Fruit fly (Drosophila melanogaster) whole organism, pupa: ENCODE data around the gene RpL13A.

Source experiments
- CG10348 ChIP-seq: fragments of 200-800 bp; sonication (Bioruptor generic); IDR thresholded peaks from 2 replicates; pipeline ENCODE4 v1.3.6; 2022; ENCODE audit warnings: missing biosample characterization, missing genetic modification characterization
- CG12605 ChIP-seq: fragments of 200-800 bp; sonication (Bioruptor generic); IDR thresholded peaks from 2 replicates; pipeline ENCODE4 v1.3.6; 2022; ENCODE audit warnings: missing biosample characterization, missing genetic modification characterization
- CG13204 ChIP-seq: fragments of 200-800 bp; sonication (Bioruptor generic); optimal IDR thresholded peaks from 2 replicates; lab custom pipeline; 2018; ENCODE audit warnings: missing biosample characterization, mild to moderate bottlenecking, missing genetic modification characterization, moderate library complexity
- CG14655 ChIP-seq: fragments of 200-800 bp; sonication (Bioruptor generic); optimal IDR thresholded peaks from 3 replicates; lab custom pipeline; 2017; ENCODE audit warnings: mild to moderate bottlenecking, missing biosample characterization, missing genetic modification reagents, missing genetic modification characterization
- CG15710 ChIP-seq: fragments of 200-800 bp; sonication (Bioruptor generic); optimal IDR thresholded peaks from 2 replicates; lab custom pipeline; 2018; ENCODE audit warnings: missing biosample characterization, mild to moderate bottlenecking, missing genetic modification characterization, moderate library complexity
- CG17806 ChIP-seq: fragments of 200-800 bp; sonication (Bioruptor generic); optimal IDR thresholded peaks from 2 replicates; lab custom pipeline; 2018; ENCODE audit warnings: missing biosample characterization, mild to moderate bottlenecking, missing genetic modification characterization, moderate library complexity
- CG32121 ChIP-seq: fragments of 200-800 bp; sonication (Bioruptor generic); IDR thresholded peaks from 2 replicates; pipeline ENCODE4 v1.3.6; 2022; ENCODE audit warnings: missing biosample characterization, missing genetic modification characterization
- CG34367 ChIP-seq: fragments of 200-800 bp; sonication (Bioruptor generic); optimal IDR thresholded peaks from 2 replicates; lab custom pipeline; 2018; ENCODE audit warnings: missing biosample characterization, mild to moderate bottlenecking, missing genetic modification characterization
- CG4496 ChIP-seq: fragments of 200-800 bp; sonication (Bioruptor generic); IDR thresholded peaks from 3 replicates; pipeline ENCODE4 v1.3.6; 2022; ENCODE audit warnings: missing biosample characterization, missing genetic modification characterization
- CG8159 ChIP-seq: fragments of 200-800 bp; sonication (Bioruptor generic); optimal IDR thresholded peaks from 3 replicates; lab custom pipeline; 2018; ENCODE audit warnings: missing biosample characterization, mild to moderate bottlenecking, missing genetic modification characterization, moderate library complexity
- CG8301 ChIP-seq: fragments of 200-800 bp; sonication (Bioruptor generic); optimal IDR thresholded peaks from 2 replicates; lab custom pipeline; 2018; ENCODE audit warnings: missing biosample characterization, mild to moderate bottlenecking, missing genetic modification characterization
- CG9948 ChIP-seq: fragments of 200-800 bp; sonication (Bioruptor generic); optimal IDR thresholded peaks from 2 replicates; lab custom pipeline; 2018; ENCODE audit warnings: missing biosample characterization, mild to moderate bottlenecking, missing genetic modification characterization, moderate library complexity
- D1 ChIP-seq: fragments of 200-800 bp; sonication (Bioruptor generic); optimal IDR thresholded peaks from 2 replicates; lab custom pipeline; 2018; ENCODE audit warnings: missing biosample characterization, mild to moderate bottlenecking, missing genetic modification characterization, moderate library complexity
- EcR ChIP-seq: fragments of 200-800 bp; sonication (Bioruptor generic); optimal IDR thresholded peaks from 3 replicates; lab custom pipeline; 2019; ENCODE audit warnings: missing biosample characterization, missing genetic modification characterization, mild to moderate bottlenecking, moderate library complexity, missing genetic modification reagents
- Ets98B ChIP-seq: fragments of 200-800 bp; sonication (Bioruptor generic); IDR thresholded peaks from 2 replicates; pipeline ENCODE4 v1.3.6; 2022; ENCODE audit warnings: missing biosample characterization, missing genetic modification characterization
- Pif1A ChIP-seq: fragments of 200-800 bp; sonication (Bioruptor generic); optimal IDR thresholded peaks from 3 replicates; lab custom pipeline; 2016; ENCODE audit warnings: missing biosample characterization, missing genetic modification characterization
- Pif1B ChIP-seq: fragments of 200-800 bp; sonication (Bioruptor generic); optimal IDR thresholded peaks from 3 replicates; lab custom pipeline; 2016; ENCODE audit warnings: missing biosample characterization, missing genetic modification characterization
- Snoo ChIP-seq: fragments of 200-800 bp; sonication (Bioruptor generic); optimal IDR thresholded peaks from 3 replicates; lab custom pipeline; 2017; ENCODE audit warnings: missing biosample characterization, mild to moderate bottlenecking, missing genetic modification characterization, inconsistent platforms
- fd96Ca ChIP-seq: fragments of 200-800 bp; sonication (Bioruptor generic); IDR thresholded peaks from 3 replicates; pipeline ENCODE4 v1.3.6; 2022; ENCODE audit warnings: missing biosample characterization, missing genetic modification characterization
- rn ChIP-seq: fragments of 200-800 bp; sonication (Bioruptor generic); IDR thresholded peaks from 2 replicates; pipeline ENCODE4 v1.3.6; 2022; ENCODE audit warnings: missing biosample characterization, missing genetic modification characterization

Gene RpL13A

DNA sequence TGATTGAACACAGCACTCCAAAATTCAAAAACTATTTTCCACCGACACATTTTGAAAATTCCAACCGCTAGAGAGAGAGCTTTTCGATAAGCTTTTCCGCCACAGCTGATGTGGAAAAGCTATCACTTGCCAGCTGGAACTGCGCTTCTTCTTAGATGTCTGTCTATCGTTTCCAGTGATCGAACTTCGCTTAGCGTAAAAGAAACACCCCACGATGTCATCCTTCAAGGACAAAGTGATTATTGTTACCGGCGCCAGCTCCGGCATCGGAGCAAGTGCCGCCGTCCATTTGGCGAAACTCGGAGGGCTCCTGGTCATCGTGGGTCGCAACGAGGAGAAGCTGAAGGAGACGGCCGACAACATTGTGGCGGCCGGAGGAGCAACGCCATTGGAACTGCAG lies 7.9 kb downstream of the RpL13A start, which contains the start of gene CG31549:
Gene CG31549 (plus strand): TSS at position 11 of the 400 bp plus-strand sequence.
- TF ChIP-seq CG8301 (tag; lab: Kevin White, UChicago) (no peak), Ets98B (GFP tag; lab: Robert Waterston, UW) (no peak), Pif1A (no peak), Pif1B (GFP tag; lab: Kevin White, UChicago) (no peak), CG13204 (GFP tag; lab: Kevin White, UChicago) (no peak), D1 (tag; lab: Kevin White, UChicago) (no peak), Snoo (tag; lab: Kevin White, UChicago) (no peak), CG15710 (tag; lab: Kevin White, UChicago) (no peak)

- TF ChIP-seq CG12605 (GFP tag; lab: Robert Waterston, UW) = no peak
- no peak for TF ChIP-seq CG10348 (GFP tag; lab: Robert Waterston, UW)
- no peak for TF ChIP-seq CG8301 (tag; lab: Kevin White, UChicago)
- no peak for TF ChIP-seq CG8159 (tag; lab: Kevin White, UChicago)
- TF ChIP-seq Pif1A = no peak
- TF ChIP-seq EcR (GFP tag; lab: Kevin White, UChicago) = peak; percentile 18
- TF ChIP-seq CG14655 (GFP tag; lab: Kevin White, UChicago) = no peak
- TF ChIP-seq, all 21 proteins: peak for 1
Observed at dm6 chr3R:5633437-5633836, 9.2 kb downstream of the RpL13A start, which contains the start of gene CG12171. TSS of gene CG12171 (plus strand) at chr3R:5633627.

- TF ChIP-seq CG17806 (tag; lab: Kevin White, UChicago) = no peak
- no peak for TF ChIP-seq CG12605 (GFP tag; lab: Robert Waterston, UW)
- TF ChIP-seq Pif1B (GFP tag; lab: Kevin White, UChicago) = no peak
- no peak for TF ChIP-seq CG10348 (GFP tag; lab: Robert Waterston, UW)
- no peak for TF ChIP-seq CG34367
- no peak for TF ChIP-seq CG15710 (tag; lab: Kevin White, UChicago)
- TF ChIP-seq Snoo (tag; lab: Kevin White, UChicago) = no peak
- TF ChIP-seq D1 (tag; lab: Kevin White, UChicago) = no peak
- no peak for TF ChIP-seq rn (GFP tag; lab: Robert Waterston, UW)
- TF ChIP-seq Pif1A = no peak
Observed at dm6 chr3R:5635524-5635923, 11.2 kb downstream of the RpL13A start, which contains the start of gene CG31546. TSS of gene CG31546 (minus strand) at chr3R:5635624.

DNA sequence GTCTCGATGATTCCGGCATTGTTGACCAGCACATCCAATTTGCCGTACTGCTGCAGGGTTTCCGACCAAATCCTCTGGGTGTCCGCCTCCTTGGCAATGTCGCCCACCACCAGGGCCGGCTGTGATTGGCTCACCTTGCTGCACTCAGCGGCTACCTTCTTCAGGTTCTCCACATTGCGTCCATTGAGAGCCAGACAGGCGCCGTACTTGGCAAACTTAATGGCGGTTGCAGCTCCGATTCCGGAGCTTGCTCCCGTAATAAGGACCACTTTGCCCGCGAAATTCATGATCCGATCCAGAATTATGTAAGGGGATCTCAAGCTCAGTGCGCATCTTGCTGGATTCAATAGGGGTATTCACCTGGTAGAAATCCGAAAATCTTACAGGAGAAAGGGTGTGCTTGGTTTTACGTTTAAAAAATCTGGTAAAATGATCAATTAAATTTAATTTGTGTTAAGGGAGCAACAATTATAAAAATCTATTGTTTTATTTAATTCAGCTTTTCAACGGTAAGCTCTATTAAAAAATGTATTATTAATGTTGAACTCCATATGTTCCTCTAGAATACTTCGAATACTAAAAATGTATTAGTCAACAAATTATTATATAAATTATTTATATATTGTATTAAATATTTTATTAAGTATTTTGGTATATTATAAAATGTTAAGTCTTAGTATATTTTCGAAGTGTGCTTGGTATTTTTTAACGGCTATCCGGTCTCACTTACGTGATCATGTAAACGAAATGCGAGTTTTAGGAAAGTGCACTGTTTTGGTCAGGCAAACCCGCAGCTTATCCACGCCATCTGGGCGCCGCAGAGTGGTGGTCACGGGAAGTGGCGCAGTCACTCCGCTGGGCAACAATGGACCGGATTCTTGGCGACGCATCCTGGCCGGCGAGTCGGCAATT lies 12.5 kb downstream of the RpL13A start, which contains the start of the genes CG31548 and CG12170:
Gene CG31548 (minus strand): TSS at position 334 of the 912 bp plus-strand sequence.
Gene CG12170 (plus strand): TSS at position 716 of the 912 bp plus-strand sequence.
- TF ChIP-seq CG17806 (tag; lab: Kevin White, UChicago) (peak; percentile 48), Pif1A (no peak), CG4496 (no peak), fd96Ca (0 out of 3 replicates have a peak, but pooled peaks have one; percentile 6), CG15710 (tag; lab: Kevin White, UChicago) (peak; percentile 34), CG12605 (GFP tag; lab: Robert Waterston, UW) (peak; percentile 12; the same call in 1 of the 2 replicates), Snoo (tag; lab: Kevin White, UChicago) (peak; percentile 27)

DNA sequence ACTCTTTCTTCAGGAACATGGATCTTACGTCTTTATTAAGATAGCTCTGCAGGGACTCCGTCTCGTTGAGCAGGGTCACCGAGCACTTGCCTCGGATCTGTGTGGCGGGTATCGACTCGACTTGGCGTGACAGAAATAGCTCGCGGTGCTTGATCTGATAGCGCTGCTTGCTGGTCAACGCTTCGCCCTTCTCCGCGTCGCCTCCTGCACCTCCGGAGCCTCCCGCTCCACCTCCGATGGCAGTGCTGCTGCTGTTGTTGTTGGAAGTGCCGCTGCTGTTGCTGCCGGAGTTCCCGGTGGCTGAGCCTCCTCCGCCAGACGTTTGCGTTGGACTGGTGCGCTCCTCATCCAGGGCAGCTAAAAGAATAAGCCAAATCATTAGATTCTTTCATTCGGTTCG lies 19.1 kb downstream of the RpL13A start:
- TF ChIP-seq CG14655 (GFP tag; lab: Kevin White, UChicago) (no peak), CG32121 (GFP tag; lab: Robert Waterston, UW) (no peak), CG17806 (tag; lab: Kevin White, UChicago) (no peak), Pif1B (GFP tag; lab: Kevin White, UChicago) (no peak), CG9948 (tag; lab: Kevin White, UChicago) (no peak), fd96Ca (no peak), CG34367 (no peak), EcR (GFP tag; lab: Kevin White, UChicago) (peak; percentile 8), rn (GFP tag; lab: Robert Waterston, UW) (no peak)

DNA sequence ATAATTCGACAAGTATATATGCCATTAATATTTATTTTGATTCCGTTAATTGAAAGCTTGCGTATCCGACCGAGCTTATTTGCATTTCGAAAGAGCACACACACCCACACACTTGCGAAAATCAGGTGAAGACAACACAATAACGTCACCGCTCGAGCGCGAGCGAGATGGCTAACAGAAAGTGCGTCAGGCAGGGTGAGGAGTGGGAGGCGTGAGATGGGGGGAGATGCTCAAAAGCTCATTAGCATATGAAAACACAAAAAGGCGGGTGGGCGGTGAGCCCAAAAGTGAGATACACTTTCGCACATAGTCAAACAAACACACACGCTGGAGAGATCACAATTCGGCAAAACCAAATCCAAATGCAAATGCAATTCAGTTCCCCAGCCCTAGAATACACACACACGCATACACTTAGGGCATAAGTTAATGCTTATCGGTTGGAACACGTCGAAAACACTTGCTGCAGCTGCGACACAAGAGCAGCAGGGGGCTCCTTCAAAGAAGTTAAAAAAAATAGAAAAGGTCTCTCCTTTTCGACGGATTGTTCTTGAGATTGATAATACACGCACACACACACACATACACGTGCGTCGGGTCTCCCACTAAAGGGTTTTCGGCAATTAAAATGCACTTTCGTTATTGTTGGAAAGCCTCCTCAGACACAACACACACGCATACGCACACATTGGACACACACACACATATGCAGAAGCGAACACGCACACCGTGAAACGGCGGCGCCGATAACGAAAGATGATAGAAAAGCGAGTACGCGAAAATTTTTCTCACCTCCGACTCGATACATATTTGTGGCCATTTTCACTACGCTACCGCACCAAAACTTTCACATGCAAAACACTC lies 23.7 kb downstream of the RpL13A start:
- 0 out of 2 replicates have a peak, but pooled peaks have one; percentile 41 for TF ChIP-seq CG32121 (GFP tag; lab: Robert Waterston, UW)
- 0 out of 3 replicates have a peak, but pooled peaks have one; percentile 21 for TF ChIP-seq CG4496
- no peak for TF ChIP-seq CG13204 (GFP tag; lab: Kevin White, UChicago)
